Worm (Caenorhabditis elegans) whole organism, early embryonic: ENCODE measurements around the gene B0554.4.

Experiments
- B0310.2 ChIP-seq: sonication (generic microtip); optimal IDR thresholded peaks from 2 replicates; lab custom pipeline; 2016; ENCODE audit warnings: mild to moderate bottlenecking, missing genetic modification characterization, missing compliant biosample characterization
- aly-1 ChIP-seq: sonication (generic microtip); optimal IDR thresholded peaks from 2 replicates; lab custom pipeline; 2016; ENCODE audit warnings: missing genetic modification characterization, missing compliant biosample characterization
- ama-1 ChIP-seq: fragments of 150-350 bp; optimal IDR thresholded peaks from 2 replicates; lab custom pipeline; 2014
- flt-1 ChIP-seq: fragments of 200-800 bp; sonication (Bioruptor generic); IDR thresholded peaks from 2 replicates; pipeline ENCODE4 v1.3.6; 2022; ENCODE audit warnings: missing genetic modification characterization, missing compliant biosample characterization
- hnd-1 ChIP-seq: sonication (generic microtip); optimal IDR thresholded peaks from 2 replicates; lab custom pipeline; 2016; ENCODE audit warnings: missing genetic modification characterization, missing compliant biosample characterization
- tbx-11 ChIP-seq: fragments of 200-800 bp; sonication (Bioruptor generic); IDR thresholded peaks from 2 replicates; pipeline ENCODE4 v1.3.6; 2022; ENCODE audit warnings: missing genetic modification characterization, missing compliant biosample characterization

DNA sequence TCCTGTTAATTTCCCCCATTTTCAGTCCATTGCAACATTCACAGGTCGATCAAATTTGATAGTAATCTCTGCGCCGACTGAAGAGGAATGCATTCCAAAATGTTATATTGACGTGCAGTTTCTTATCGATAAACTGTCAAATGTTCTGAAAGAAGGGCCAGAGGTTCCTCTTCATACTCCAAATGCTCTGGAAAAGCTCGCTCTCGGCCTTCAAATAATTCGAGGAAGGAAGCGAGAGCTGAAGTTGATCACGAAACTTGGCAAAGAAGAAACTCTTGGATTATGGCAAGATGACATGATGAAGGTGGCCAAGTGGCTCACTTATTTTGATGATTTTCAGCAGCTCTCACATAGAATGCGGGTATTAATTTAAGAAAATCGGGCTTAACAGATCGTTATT is 50.1 kb downstream of the B0554.4 start:
- TF ChIP-seq flt-1 (GFP tag; lab: Robert Waterston, UW), result no peak
- TF ChIP-seq ama-1 (lab: Kevin White, UChicago), result no peak
- TF ChIP-seq tbx-11 (GFP tag; lab: Robert Waterston, UW), result no peak
- TF ChIP-seq aly-1 (tag; lab: Kevin White, UChicago), result no peak
- no peak for TF ChIP-seq hnd-1 (tag; lab: Kevin White, UChicago)
- no peak for TF ChIP-seq B0310.2 (tag; lab: Kevin White, UChicago)
